Fruit fly (Drosophila melanogaster): Measurements from ENCODE around the gene Cp110.

DNA sequence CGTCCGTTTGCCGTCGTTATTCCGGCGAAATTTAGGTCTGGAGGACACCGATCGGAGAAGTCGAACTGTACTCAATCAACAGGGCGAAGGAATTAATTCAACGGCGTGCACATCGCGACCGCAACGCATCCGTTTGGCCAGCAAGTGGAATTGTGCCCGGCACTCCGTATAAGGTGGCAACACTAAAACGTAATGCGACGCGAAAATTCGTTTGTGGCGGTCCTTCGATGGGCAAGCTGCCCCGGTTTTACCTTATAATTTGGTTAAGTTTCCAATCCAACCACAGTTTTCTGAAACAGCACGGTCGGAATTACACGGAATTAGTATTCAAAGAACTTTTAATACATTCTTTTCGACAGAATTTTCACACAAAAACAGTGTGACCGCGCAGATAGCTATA lies 26.9 kb upstream of the Cp110 start, which contains the start of gene wap:
- no peak for TF ChIP-seq Dll (optimal IDR thresholded peaks at IDR 0.05)
- TF ChIP-seq psq (optimal IDR thresholded peaks at IDR 0.05): no peak
